Fruit fly (Drosophila melanogaster) whole organism, wandering third instar larva: ENCODE results near the gene tex.

ENCODE experiments used
- CG9705 ChIP-seq: fragments of 200-800 bp; sonication (Bioruptor generic); optimal IDR thresholded peaks from 2 replicates; lab custom pipeline; 2018; ENCODE audit warnings: missing biosample characterization, mild to moderate bottlenecking, missing genetic modification characterization
- Hr78 ChIP-seq: fragments of >200 bp; optimal IDR thresholded peaks from 2 replicates; lab custom pipeline; 2017; ENCODE audit warnings: missing biosample characterization, missing genetic modification characterization
- N ChIP-seq: fragments of >200 bp; optimal IDR thresholded peaks from 2 replicates; lab custom pipeline; 2018; ENCODE audit warnings: missing biosample characterization, missing external identifiers, missing genetic modification characterization
- fru ChIP-seq: fragments of 200-800 bp; sonication (Bioruptor generic); optimal IDR thresholded peaks from 3 replicates; lab custom pipeline; 2016; ENCODE audit warnings: missing biosample characterization, mild to moderate bottlenecking, missing genetic modification characterization
- h ChIP-seq: fragments of 200-800 bp; sonication (Bioruptor generic); optimal IDR thresholded peaks from 3 replicates; lab custom pipeline; 2016; ENCODE audit warnings: missing biosample characterization, mild to moderate bottlenecking, missing genetic modification characterization
- pan ChIP-seq: fragments of >200 bp; optimal IDR thresholded peaks from 2 replicates; lab custom pipeline; 2017
- usp ChIP-seq: fragments of >200 bp; optimal IDR thresholded peaks from 2 replicates; lab custom pipeline; 2017; ENCODE audit warnings: missing biosample characterization, missing genetic modification characterization

- TF ChIP-seq h (GFP tag; lab: Kevin White, UChicago) = peak; percentile 10
- no peak for TF ChIP-seq Hr78 (GFP tag; lab: Kevin White, UChicago)
- TF ChIP-seq pan = no peak
- TF ChIP-seq usp (GFP tag; lab: Kevin White, UChicago) = no peak
- no peak for TF ChIP-seq fru
- no peak for TF ChIP-seq CG9705 (GFP tag; lab: Kevin White, UChicago)
- TF ChIP-seq N (GFP tag; lab: Kevin White, UChicago) = no peak
These were observed 46.5 kb upstream of the tex start for dm6 chr3R:8354969-8355368.
